Fruit fly (Drosophila melanogaster) whole organism, embryonic: ENCODE data around the gene CG3339.

ENCODE experiments used
- Ada2b ChIP-seq: fragments of 200-800 bp; sonication (Bioruptor generic); IDR thresholded peaks from 2 replicates; pipeline ENCODE4 v1.3.6; 2022; ENCODE audit warnings: missing biosample characterization, missing genetic modification characterization
- CG10321 ChIP-seq: fragments of 200-800 bp; sonication (Bioruptor generic); IDR thresholded peaks from 2 replicates; pipeline ENCODE4 v1.3.6; 2022; ENCODE audit warnings: missing biosample characterization, missing genetic modification characterization
- CG12219 ChIP-seq: fragments of 200-800 bp; sonication (Bioruptor generic); optimal IDR thresholded peaks from 3 replicates; lab custom pipeline; 2018; ENCODE audit warnings: missing biosample characterization, mild to moderate bottlenecking, missing genetic modification characterization
- CG14860 ChIP-seq: fragments of 200-800 bp; sonication (Bioruptor generic); IDR thresholded peaks from 3 replicates; pipeline ENCODE4 v1.3.6; 2022; ENCODE audit warnings: missing biosample characterization, missing genetic modification characterization; ENCODE audit not compliant: partially characterized antibody
- CG15011 ChIP-seq: fragments of 200-800 bp; sonication (Bioruptor generic); optimal IDR thresholded peaks from 3 replicates; lab custom pipeline; 2018; ENCODE audit warnings: missing biosample characterization, mild to moderate bottlenecking, missing genetic modification characterization
- CG1529 ChIP-seq: fragments of 200-800 bp; sonication (Bioruptor generic); optimal IDR thresholded peaks from 3 replicates; lab custom pipeline; 2018; ENCODE audit warnings: missing biosample characterization, missing genetic modification characterization
- CG16779 ChIP-seq: fragments of 200-800 bp; sonication (Bioruptor generic); IDR thresholded peaks from 2 replicates; pipeline ENCODE4 v1.3.6; 2022; ENCODE audit warnings: missing biosample characterization, missing genetic modification characterization
- CG17612 ChIP-seq: fragments of 200-800 bp; sonication (Bioruptor generic); IDR thresholded peaks from 2 replicates; pipeline ENCODE4 v1.3.6; 2022; ENCODE audit warnings: missing biosample characterization, missing genetic modification characterization
- CG17829 ChIP-seq: fragments of 200-800 bp; optimal IDR thresholded peaks from 2 replicates; lab custom pipeline; 2019; ENCODE audit warnings: missing biosample characterization, mild to moderate bottlenecking, missing genetic modification characterization, moderate library complexity
- CG18599 ChIP-seq: fragments of 200-800 bp; sonication (Bioruptor generic); optimal IDR thresholded peaks from 3 replicates; lab custom pipeline; 2017; ENCODE audit warnings: missing biosample characterization, missing genetic modification characterization, mild to moderate bottlenecking, moderate library complexity, missing genetic modification reagents
- CG2120 ChIP-seq: fragments of 200-800 bp; sonication (Bioruptor generic); optimal IDR thresholded peaks from 3 replicates; lab custom pipeline; 2016; ENCODE audit warnings: missing biosample characterization, missing genetic modification characterization
- CG2202 ChIP-seq: fragments of 200-800 bp; sonication (Bioruptor generic); optimal IDR thresholded peaks from 2 replicates; lab custom pipeline; 2018; ENCODE audit warnings: missing biosample characterization, mild to moderate bottlenecking, missing genetic modification characterization
- CG6254 ChIP-seq: fragments of 200-800 bp; sonication (Bioruptor generic); optimal IDR thresholded peaks from 3 replicates; lab custom pipeline; 2017; ENCODE audit warnings: mild to moderate bottlenecking, missing biosample characterization, missing genetic modification reagents, missing genetic modification characterization
- CG6683 ChIP-seq: fragments of 200-800 bp; sonication (Bioruptor generic); optimal IDR thresholded peaks from 2 replicates; lab custom pipeline; 2017; ENCODE audit warnings: missing biosample characterization, mild to moderate bottlenecking, missing genetic modification characterization, missing genetic modification reagents
- CG7357 ChIP-seq: fragments of 200-800 bp; sonication (Bioruptor generic); IDR thresholded peaks from 3 replicates; pipeline ENCODE4 v1.3.6; 2022; ENCODE audit warnings: missing biosample characterization, missing genetic modification characterization
- CG7745 ChIP-seq: fragments of 200-800 bp; sonication (Bioruptor generic); optimal IDR thresholded peaks from 2 replicates; lab custom pipeline; 2018; ENCODE audit warnings: missing biosample characterization, mild to moderate bottlenecking, missing genetic modification characterization, moderate library complexity
- CG8290 ChIP-seq, 3 experiments: fragments of 200-800 bp; sonication (Bioruptor generic); optimal IDR thresholded peaks; 2 replicates each; lab custom pipeline; 2016 to 2019; ENCODE audit warnings: missing biosample characterization in 3 of 3, missing genetic modification characterization in 3 of 3, mild to moderate bottlenecking in 2 of 3, moderate library complexity in 1 of 3
- CG8359 ChIP-seq: fragments of 200-800 bp; sonication (Bioruptor generic); optimal IDR thresholded peaks from 2 replicates; lab custom pipeline; 2017; ENCODE audit warnings: missing biosample characterization, mild to moderate bottlenecking, missing genetic modification characterization, borderline replicate concordance
- D19A ChIP-seq: fragments of 200-800 bp; optimal IDR thresholded peaks from 3 replicates; lab custom pipeline; 2019; ENCODE audit warnings: missing biosample characterization, mild to moderate bottlenecking, missing genetic modification characterization, moderate library complexity
- Dad ChIP-seq: fragments of 200-800 bp; sonication (Bioruptor generic); optimal IDR thresholded peaks from 3 replicates; lab custom pipeline; 2016; ENCODE audit warnings: missing biosample characterization, missing genetic modification characterization
- Dbx ChIP-seq: fragments of 200-800 bp; sonication (Bioruptor generic); IDR thresholded peaks from 3 replicates; pipeline ENCODE4 v1.3.6; 2022; ENCODE audit warnings: missing biosample characterization, missing genetic modification characterization
- Dref ChIP-seq: fragments of 200-800 bp; sonication (Bioruptor generic); IDR thresholded peaks from 2 replicates; pipeline ENCODE4 v1.3.6; 2022; ENCODE audit warnings: missing biosample characterization, missing genetic modification characterization
- HLH4C ChIP-seq: fragments of 200-800 bp; sonication (Bioruptor generic); IDR thresholded peaks from 3 replicates; pipeline ENCODE4 v1.3.6; 2022; ENCODE audit warnings: missing biosample characterization, missing genetic modification characterization; ENCODE audit not compliant: partially characterized antibody
- Hand ChIP-seq: fragments of 200-800 bp; sonication (Bioruptor generic); optimal IDR thresholded peaks from 2 replicates; lab custom pipeline; 2017; ENCODE audit warnings: mild to moderate bottlenecking, missing biosample characterization, missing genetic modification reagents, missing genetic modification characterization
- Hmx ChIP-seq: fragments of 200-800 bp; sonication (Bioruptor generic); optimal IDR thresholded peaks from 2 replicates; lab custom pipeline; 2016; ENCODE audit warnings: missing biosample characterization, missing genetic modification characterization
- Hr3 ChIP-seq: fragments of 200-800 bp; sonication (Bioruptor generic); optimal IDR thresholded peaks from 3 replicates; lab custom pipeline; 2016; ENCODE audit warnings: missing biosample characterization, missing genetic modification characterization
- Hr78 ChIP-seq, 2 experiments: fragments of 200-800 bp in 1 of 2; fragments of >200 bp in 1 of 2; sonication (Bioruptor generic) in 1 of 2; optimal IDR thresholded peaks; 2 replicates each; lab custom pipeline; 2017 to 2019; ENCODE audit warnings: missing biosample characterization in 2 of 2, missing genetic modification characterization in 2 of 2, mild to moderate bottlenecking in 1 of 2, moderate library complexity in 1 of 2
- Med ChIP-seq: fragments of 200-800 bp; sonication (Bioruptor generic); peaks from one replicate; lab custom pipeline; 2016; ENCODE audit warnings: missing biosample characterization, missing genetic modification characterization, mild to moderate bottlenecking, inconsistent platforms, moderate library complexity
- Rfx ChIP-seq: fragments of 200-800 bp; sonication (Bioruptor generic); IDR thresholded peaks from 2 replicates; pipeline ENCODE4 v1.3.6; 2022; ENCODE audit warnings: missing biosample characterization, missing genetic modification characterization
- Spps ChIP-seq: fragments of 200-800 bp; sonication (Bioruptor generic); optimal IDR thresholded peaks from 2 replicates; lab custom pipeline; 2018; ENCODE audit warnings: missing biosample characterization, mild to moderate bottlenecking, missing genetic modification characterization
- aop ChIP-seq: fragments of 200-800 bp; sonication (Bioruptor generic); IDR thresholded peaks from 2 replicates; pipeline ENCODE4 v1.3.6; 2022; ENCODE audit warnings: missing biosample characterization, missing genetic modification characterization
- ap ChIP-seq: fragments of 200-800 bp; sonication (Bioruptor generic); IDR thresholded peaks from 2 replicates; pipeline ENCODE4 v1.3.6; 2022; ENCODE audit warnings: missing biosample characterization, missing genetic modification characterization
- bigmax ChIP-seq: fragments of 200-800 bp; sonication (Bioruptor generic); optimal IDR thresholded peaks from 2 replicates; lab custom pipeline; 2018; ENCODE audit warnings: missing biosample characterization, mild to moderate bottlenecking, missing genetic modification characterization
- br ChIP-seq: fragments of >200 bp; optimal IDR thresholded peaks from 2 replicates; lab custom pipeline; 2017
- corto ChIP-seq: fragments of 200-800 bp; sonication (Bioruptor generic); optimal IDR thresholded peaks from 2 replicates; lab custom pipeline; 2016; ENCODE audit warnings: missing biosample characterization, mild to moderate bottlenecking, missing genetic modification characterization, moderate library complexity
- emc ChIP-seq: fragments of 200-800 bp; sonication (Bioruptor generic); optimal IDR thresholded peaks from 2 replicates; lab custom pipeline; 2016; ENCODE audit warnings: missing biosample characterization, missing genetic modification characterization
- fu2 ChIP-seq: fragments of 200-800 bp; sonication (Bioruptor generic); optimal IDR thresholded peaks from 2 replicates; lab custom pipeline; 2016; ENCODE audit warnings: missing biosample characterization, missing genetic modification characterization
- gce ChIP-seq: fragments of 200-800 bp; sonication (Bioruptor generic); IDR thresholded peaks from 3 replicates; pipeline ENCODE4 v1.3.6; 2022; ENCODE audit warnings: missing biosample characterization, missing genetic modification characterization
- gem ChIP-seq: fragments of 200-800 bp; sonication (Bioruptor generic); optimal IDR thresholded peaks from 2 replicates; lab custom pipeline; 2019; ENCODE audit warnings: missing biosample characterization, mild to moderate bottlenecking, missing genetic modification characterization, moderate library complexity
- insv ChIP-seq, 2 experiments: fragments of 200-800 bp; sonication (Bioruptor generic); optimal IDR thresholded peaks; 3 replicates each; lab custom pipeline; 2016 to 2018; ENCODE audit warnings: missing biosample characterization in 2 of 2, missing genetic modification characterization in 2 of 2
- kah ChIP-seq: fragments of 200-800 bp; sonication (Bioruptor generic); optimal IDR thresholded peaks from 2 replicates; lab custom pipeline; 2018; ENCODE audit warnings: missing biosample characterization, mild to moderate bottlenecking, missing genetic modification characterization
- knrl ChIP-seq: fragments of 200-800 bp; sonication (Bioruptor generic); IDR thresholded peaks from 3 replicates; pipeline ENCODE4 v1.3.6; 2022; ENCODE audit warnings: missing biosample characterization, missing genetic modification characterization; ENCODE audit not compliant: partially characterized antibody
- mld ChIP-seq: fragments of 200-800 bp; sonication (Bioruptor generic); IDR thresholded peaks from 3 replicates; pipeline ENCODE4 v1.3.6; 2022; ENCODE audit warnings: missing biosample characterization, missing genetic modification characterization; ENCODE audit not compliant: partially characterized antibody
- oc ChIP-seq: fragments of 200-800 bp; sonication (Bioruptor generic); optimal IDR thresholded peaks from 2 replicates; lab custom pipeline; 2018; ENCODE audit warnings: missing biosample characterization, mild to moderate bottlenecking, missing genetic modification characterization, moderate library complexity
- pan ChIP-seq, 4 experiments: fragments of >200 bp in 3 of 4; fragments of 200-800 bp in 1 of 4; sonication (Bioruptor generic) in 1 of 4; optimal IDR thresholded peaks in 3 of 4; IDR thresholded peaks in 1 of 4; 2 replicates each; pipeline versions ENCODE4 v1.3.6 to Lab custom; 2017 to 2022; ENCODE audit warnings: missing biosample characterization in 2 of 4, missing genetic modification characterization in 2 of 4, mixed read lengths in 1 of 4
- pb ChIP-seq: fragments of 200-800 bp; sonication (Bioruptor generic); optimal IDR thresholded peaks from 3 replicates; lab custom pipeline; 2016; ENCODE audit warnings: missing biosample characterization, missing genetic modification characterization
- ssp ChIP-seq: fragments of 200-800 bp; sonication (Bioruptor generic); IDR thresholded peaks from 2 replicates; pipeline ENCODE4 v1.3.6; 2022; ENCODE audit warnings: missing biosample characterization, missing genetic modification characterization
- stc ChIP-seq: fragments of 200-800 bp; sonication (Bioruptor generic); IDR thresholded peaks from 2 replicates; pipeline ENCODE4 v1.3.6; 2022; ENCODE audit warnings: missing biosample characterization, missing genetic modification characterization
- unc-4 ChIP-seq: fragments of 200-800 bp; sonication (Bioruptor generic); IDR thresholded peaks from 2 replicates; pipeline ENCODE4 v1.3.6; 2022; ENCODE audit warnings: missing biosample characterization, missing genetic modification characterization; ENCODE audit not compliant: partially characterized antibody
- usp ChIP-seq: fragments of >200 bp; optimal IDR thresholded peaks from 2 replicates; lab custom pipeline; 2017; ENCODE audit warnings: missing biosample characterization, missing genetic modification characterization

Gene CG3339

dm6 chr3R:27282286-27282685 is 39.8 kb downstream of the CG3339 start, which contains the start of gene mrt (continued):
- TF ChIP-seq aop (GFP tag; lab: Robert Waterston, UW): no peak
- no peak for TF ChIP-seq kah (GFP tag; lab: Kevin White, UChicago)
- TF ChIP-seq corto (GFP tag; lab: Kevin White, UChicago): no peak
- no peak for TF ChIP-seq CG16779 (GFP tag; lab: Robert Waterston, UW)
- no peak for TF ChIP-seq insv (GFP tag; optimal IDR thresholded peaks at IDR 0.05; lab: Kevin White, UChicago)
- peak; percentile 32 for TF ChIP-seq CG17829 (tag; lab: Kevin White, UChicago)
- no peak for TF ChIP-seq knrl (GFP tag; lab: Robert Waterston, UW)
- TF ChIP-seq Dref (GFP tag; lab: Robert Waterston, UW): peak; percentile 35; the same call in 1 of the 2 replicates
- TF ChIP-seq Med: peak; percentile 96
- TF ChIP-seq Dad (GFP tag; lab: Kevin White, UChicago): peak; percentile 36
- TF ChIP-seq Ada2b (GFP tag; lab: Robert Waterston, UW): 0 out of 2 replicates have a peak, but pooled peaks have one; percentile 6
- peak; percentile 30 for TF ChIP-seq D19A (tag; lab: Kevin White, UChicago)
- no peak for TF ChIP-seq pan (optimal IDR thresholded peaks at IDR 0.05; lab: Kevin White, UChicago)
- TF ChIP-seq pan (GFP tag; optimal IDR thresholded peaks at IDR 0.05 in 1 of 2, IDR thresholded peaks at IDR 0.05 in 1 of 2): peak in 1 of 2 experiments; percentile 28
- no peak for TF ChIP-seq CG2202 (tag; lab: Kevin White, UChicago)
- TF ChIP-seq CG18599 (GFP tag; lab: Kevin White, UChicago): peak; percentile 55
- peak; percentile 70 for TF ChIP-seq Dbx (GFP tag; lab: Robert Waterston, UW)
- peak; percentile 0 for TF ChIP-seq Hmx
- TF ChIP-seq CG12219 (GFP tag; lab: Kevin White, UChicago): no peak
- TF ChIP-seq CG7357: peak; percentile 43; the same call in 1 of the 3 replicates
- TF ChIP-seq CG14860 (GFP tag; lab: Robert Waterston, UW): no peak
- TF ChIP-seq fu2: peak; percentile 55
- TF ChIP-seq unc-4: no peak
- no peak for TF ChIP-seq CG8359
- no peak for TF ChIP-seq stc (GFP tag; lab: Robert Waterston, UW)
- TF ChIP-seq Rfx (GFP tag; lab: Robert Waterston, UW): peak; percentile 72
- TF ChIP-seq CG6254 (GFP tag; lab: Kevin White, UChicago): no peak
- no peak for TF ChIP-seq CG10321 (GFP tag; lab: Robert Waterston, UW)
- no peak; the same call in 2 of the 3 replicates for TF ChIP-seq HLH4C (GFP tag; lab: Robert Waterston, UW)
- no peak for TF ChIP-seq mld
- no peak for TF ChIP-seq ap (GFP tag; lab: Robert Waterston, UW)
- TF ChIP-seq CG8290 (GFP tag; optimal IDR thresholded peaks at IDR 0.05; lab: Kevin White, UChicago): peak; percentile 21
- TF ChIP-seq CG8290 (tag; optimal IDR thresholded peaks at IDR 0.05; lab: Kevin White, UChicago): peak in 1 of 2 experiments; percentile 55
- TF ChIP-seq CG7745: no peak
- no peak for TF ChIP-seq CG6683 (GFP tag; lab: Kevin White, UChicago)
- TF ChIP-seq gem (tag; lab: Kevin White, UChicago): peak; percentile 66
- TF ChIP-seq Spps (tag; lab: Kevin White, UChicago): no peak
- TF ChIP-seq CG1529: no peak
- peak; percentile 49 for TF ChIP-seq CG15011
- TF ChIP-seq oc (tag; lab: Kevin White, UChicago): peak; percentile 59
- peak; percentile 85 for TF ChIP-seq CG2120 (GFP tag; lab: Kevin White, UChicago)
- peak; percentile 20 for TF ChIP-seq pb
- TF ChIP-seq br: no peak
- TF ChIP-seq usp (GFP tag; lab: Kevin White, UChicago): no peak
- no peak for TF ChIP-seq Hr78 (GFP tag; optimal IDR thresholded peaks at IDR 0.05; lab: Kevin White, UChicago)
- TF ChIP-seq CG17612 (GFP tag; lab: Robert Waterston, UW): no peak
- no peak for TF ChIP-seq ssp
- TF ChIP-seq emc: no peak
- peak; percentile 29; the same call in 1 of the 3 replicates for TF ChIP-seq gce (GFP tag; lab: Robert Waterston, UW)
- peak; percentile 20 for TF ChIP-seq Hr3 (GFP tag; lab: Kevin White, UChicago)
- TF ChIP-seq Hand (GFP tag; lab: Kevin White, UChicago): peak; percentile 18
- TF ChIP-seq bigmax (GFP tag; lab: Kevin White, UChicago): no peak
